Fruit fly (Drosophila melanogaster): ENCODE results near the gene GlcAT-S.

Gene GlcAT-S

dm6 chr2L:9594625-9595300, 21.5 kb upstream of the GlcAT-S start (continued):
- TF ChIP-seq CG15514 (GFP tag; optimal IDR thresholded peaks at IDR 0.05) (no peak), Opbp (GFP tag; IDR thresholded peaks at IDR 0.05; ENCODE audit: partially characterized antibody) (no peak), Doc2 (GFP tag; IDR thresholded peaks at IDR 0.05) (no peak), CG9817 (tag; optimal IDR thresholded peaks at IDR 0.05) (no peak), CG1792 (GFP tag; optimal IDR thresholded peaks at IDR 0.05) (no peak), klu (GFP tag; IDR thresholded peaks at IDR 0.05) (no peak), ro (GFP tag; IDR thresholded peaks at IDR 0.05) (no peak), cad (GFP tag; optimal IDR thresholded peaks at IDR 0.05) (no peak), CG6175 (GFP tag; IDR thresholded peaks at IDR 0.05) (no peak), Dfd (GFP tag; optimal IDR thresholded peaks at IDR 0.05) (no peak), ac (GFP tag; optimal IDR thresholded peaks at IDR 0.05) (no peak), zfh2 (GFP tag; optimal IDR thresholded peaks at IDR 0.05) (no peak), CoRest (tag; optimal IDR thresholded peaks at IDR 0.05) (peak; percentile 31), prd (optimal IDR thresholded peaks at IDR 0.05) (no peak), prd (GFP tag; IDR thresholded peaks at IDR 0.05) (peak; percentile 79; the same call in 2 of the 3 replicates), Bteb2 (GFP tag; optimal IDR thresholded peaks at IDR 0.05) (no peak), twi (tag; optimal IDR thresholded peaks at IDR 0.05) (no peak), Sin3A (optimal IDR thresholded peaks at IDR 0.05) (no peak), CG11723 (GFP tag; optimal IDR thresholded peaks at IDR 0.05) (no peak), esg (GFP tag; conservative IDR thresholded peaks at IDR 0.05) (no peak), CG7786 (GFP tag; optimal IDR thresholded peaks at IDR 0.05) (no peak), CG8478 (optimal IDR thresholded peaks at IDR 0.05) (no peak), CG15479 (GFP tag; optimal IDR thresholded peaks at IDR 0.05) (no peak), MTF-1 (GFP tag; optimal IDR thresholded peaks at IDR 0.05; ENCODE audit: borderline replicate concordance) (no peak), NfI (GFP tag; optimal IDR thresholded peaks at IDR 0.05) (no peak), maf-S (GFP tag; optimal IDR thresholded peaks at IDR 0.05) (no peak), Dek (tag; optimal IDR thresholded peaks at IDR 0.05) (no peak), sd (tag; optimal IDR thresholded peaks at IDR 0.05) (no peak), CG8281 (tag; optimal IDR thresholded peaks at IDR 0.05) (no peak), CG14050 (GFP tag; IDR thresholded peaks at IDR 0.05) (no peak), CG15269 (tag; optimal IDR thresholded peaks at IDR 0.05) (no peak), ems (GFP tag; optimal IDR thresholded peaks at IDR 0.05) (no peak), CG6254 (GFP tag; optimal IDR thresholded peaks at IDR 0.05) (peak; percentile 35), rib (GFP tag; IDR thresholded peaks at IDR 0.05) (no peak), CG16815 (GFP tag; optimal IDR thresholded peaks at IDR 0.05) (peak; percentile 39), Optix (GFP tag; IDR thresholded peaks at IDR 0.05) (no peak), chif (GFP tag; optimal IDR thresholded peaks at IDR 0.05) (peak in 1 of 2 experiments; percentile 32), CG7839 (tag; optimal IDR thresholded peaks at IDR 0.05) (peak; percentile 61), CG8089 (GFP tag; optimal IDR thresholded peaks at IDR 0.05) (no peak), CG8388 (GFP tag; optimal IDR thresholded peaks at IDR 0.05) (peak; percentile 62), CG31365 (tag; optimal IDR thresholded peaks at IDR 0.05) (no peak), CG6272 (GFP tag; IDR thresholded peaks at IDR 0.05) (peak; percentile 44; the same call in 1 of the 2 replicates), CG33213 (GFP tag; optimal IDR thresholded peaks at IDR 0.05) (no peak), Gsc (GFP tag; IDR thresholded peaks at IDR 0.05) (no peak), hb (GFP tag; IDR thresholded peaks at IDR 0.05; ENCODE audit: partially characterized antibody) (no peak), mld (GFP tag; IDR thresholded peaks at IDR 0.05; ENCODE audit: partially characterized antibody) (no peak), CG13296 (GFP tag; optimal IDR thresholded peaks at IDR 0.05) (no peak), Oaz (GFP tag; IDR thresholded peaks at IDR 0.05) (no peak), sisA (GFP tag; IDR thresholded peaks at IDR 0.05) (peak; percentile 50), otp (GFP tag; IDR thresholded peaks at IDR 0.05) (0 out of 3 replicates have a peak, but pooled peaks have one; percentile 12), HLH4C (GFP tag; IDR thresholded peaks at IDR 0.05; ENCODE audit: partially characterized antibody) (no peak)

All from whole organism, embryonic.